Fruit fly (Drosophila melanogaster): ENCODE measurements around the gene msi.

Gene msi

dm6 chr3R:25646882-25647518 lies 131.1 kb downstream of the msi start (continued):
- TF ChIP-seq CG3726 (GFP tag; IDR thresholded peaks at IDR 0.05) (peak; percentile 78; the same call in 1 of the 3 replicates), slp2 (GFP tag; optimal IDR thresholded peaks at IDR 0.05) (peak; percentile 95), amos (GFP tag; IDR thresholded peaks at IDR 0.05; ENCODE audit: partially characterized antibody) (peak; percentile 83), Jarid2 (GFP tag; optimal IDR thresholded peaks at IDR 0.05) (peak; percentile 75), da (GFP tag; optimal IDR thresholded peaks at IDR 0.05) (peak; percentile 91), Abd-B (GFP tag; optimal IDR thresholded peaks at IDR 0.05) (peak; percentile 93), CG14014 (GFP tag; IDR thresholded peaks at IDR 0.05) (peak; percentile 91), Eip74EF (GFP tag; optimal IDR thresholded peaks at IDR 0.05) (peak in 1 of 2 experiments; percentile 72), CG14710 (tag; optimal IDR thresholded peaks at IDR 0.05) (peak; percentile 96), Dp (GFP tag; optimal IDR thresholded peaks at IDR 0.05) (peak; percentile 92), tna (GFP tag; IDR thresholded peaks at IDR 0.05; ENCODE audit: partially characterized antibody) (peak; percentile 70), Hr78 (GFP tag; optimal IDR thresholded peaks at IDR 0.05) (peak in 1 of 2 experiments; percentile 45), CG1602 (GFP tag; optimal IDR thresholded peaks at IDR 0.05) (peak; percentile 92), wek (GFP tag; optimal IDR thresholded peaks at IDR 0.05) (peak; percentile 74), pzg (GFP tag; optimal IDR thresholded peaks at IDR 0.05) (peak; percentile 91), Six4 (GFP tag; optimal IDR thresholded peaks at IDR 0.05) (peak; percentile 88), CG1647 (GFP tag; optimal IDR thresholded peaks at IDR 0.05) (peak; percentile 91), Atf3 (GFP tag; optimal IDR thresholded peaks at IDR 0.05) (peak; percentile 94), CG9876 (GFP tag; optimal IDR thresholded peaks at IDR 0.05) (peak; percentile 93), sr (GFP tag; IDR thresholded peaks at IDR 0.05) (peak; percentile 42; the same call in 1 of the 3 replicates), ranshi (GFP tag; IDR thresholded peaks at IDR 0.05) (peak; percentile 93), zf30C (GFP tag; optimal IDR thresholded peaks at IDR 0.05) (no peak), nerfin-2 (GFP tag; IDR thresholded peaks at IDR 0.05; ENCODE audit: partially characterized antibody) (peak; percentile 67), Doc3 (GFP tag; IDR thresholded peaks at IDR 0.05; ENCODE audit: partially characterized antibody) (peak; percentile 96), fu2 (GFP tag; optimal IDR thresholded peaks at IDR 0.05) (peak; percentile 96), CG34224 (GFP tag; IDR thresholded peaks at IDR 0.05; ENCODE audit: partially characterized antibody) (peak; percentile 86), fru (optimal IDR thresholded peaks at IDR 0.05) (no peak), kni (GFP tag; optimal IDR thresholded peaks at IDR 0.05) (peak; percentile 92), Nf-YC (tag; optimal IDR thresholded peaks at IDR 0.05) (peak; percentile 86), CG6254 (GFP tag; optimal IDR thresholded peaks at IDR 0.05) (peak; percentile 62), CG14860 (GFP tag; IDR thresholded peaks at IDR 0.05; ENCODE audit: partially characterized antibody) (peak; percentile 86), CG2120 (GFP tag; optimal IDR thresholded peaks at IDR 0.05) (peak; percentile 97), CG4404 (GFP tag; IDR thresholded peaks at IDR 0.05) (peak; percentile 95), CG7786 (GFP tag; optimal IDR thresholded peaks at IDR 0.05) (peak; percentile 97), CG32772 (GFP tag; IDR thresholded peaks at IDR 0.05) (peak; percentile 88), pho (GFP tag; optimal IDR thresholded peaks at IDR 0.05) (peak; percentile 96), ash1 (GFP tag; optimal IDR thresholded peaks at IDR 0.05) (peak; percentile 63), CG31388 (GFP tag; optimal IDR thresholded peaks at IDR 0.05) (peak; percentile 86), Aef1 (GFP tag; IDR thresholded peaks at IDR 0.05) (peak; percentile 90), CG33557 (GFP tag; optimal IDR thresholded peaks at IDR 0.05) (peak; percentile 89), Meics (GFP tag; optimal IDR thresholded peaks at IDR 0.05) (peak; percentile 92), Nf-YB (GFP tag; optimal IDR thresholded peaks at IDR 0.05) (peak; percentile 73), CG3995 (GFP tag; optimal IDR thresholded peaks at IDR 0.05) (peak; percentile 57), sima (GFP tag; optimal IDR thresholded peaks at IDR 0.05) (peak; percentile 63), CG9609 (GFP tag; optimal IDR thresholded peaks at IDR 0.05) (peak; percentile 96), CG18011 (GFP tag; optimal IDR thresholded peaks at IDR 0.05) (peak; percentile 86), hb (GFP tag; IDR thresholded peaks at IDR 0.05; ENCODE audit: partially characterized antibody) (peak; percentile 86), CG14050 (GFP tag; IDR thresholded peaks at IDR 0.05) (peak; percentile 80)
